Worm (Caenorhabditis elegans): ENCODE measurements around the gene DH11.5.

ce11 chrII:8035667-8036066 lies 59.3 kb downstream of the DH11.5 start, which contains the start of gene sap-49:
- TF ChIP-seq tbx-2 (tag; optimal IDR thresholded peaks at IDR 0.05) (no peak), pha-4 (tag; optimal IDR thresholded peaks at IDR 0.05) (no peak), nhr-11 (tag; optimal IDR thresholded peaks at IDR 0.05) (no peak), pqm-1 (tag; optimal IDR thresholded peaks at IDR 0.05) (no peak), K09A11.1 (tag; optimal IDR thresholded peaks at IDR 0.05; ENCODE audit: insufficient read depth) (no peak), pax-1 (tag; optimal IDR thresholded peaks at IDR 0.05) (no peak), unc-55 (GFP tag; optimal IDR thresholded peaks at IDR 0.05) (no peak), ets-4 (tag; optimal IDR thresholded peaks at IDR 0.05) (no peak)

All from whole organism, late embryonic.